Worm (Caenorhabditis elegans) whole organism, mixed stage, embryonic: ENCODE results near the gene srt-43.

ENCODE experiments used
- blmp-1 ChIP-seq: fragments of 150-350 bp; optimal IDR thresholded peaks from 2 replicates; lab custom pipeline; 2014; ENCODE audit warnings: missing biosample characterization, missing genetic modification characterization
- nhr-28 ChIP-seq: fragments of 150-350 bp; optimal IDR thresholded peaks from 2 replicates; lab custom pipeline; 2014; ENCODE audit warnings: missing biosample characterization, missing genetic modification characterization

ce11 chrV:12736166-12736753 lies 32.8 kb upstream of the srt-43 start, which contains the start of gene cky-1:
- TF ChIP-seq nhr-28 (tag; lab: Kevin White, UChicago) (no peak), blmp-1 (no peak)
